Worm (Caenorhabditis elegans) whole organism, late embryonic: Measurements from ENCODE around the gene evl-14.

Experiments
- C08G9.2 ChIP-seq: sonication (generic microtip); optimal IDR thresholded peaks from 2 replicates; lab custom pipeline; 2016; ENCODE audit warnings: mild to moderate bottlenecking, missing genetic modification characterization, moderate library complexity, missing compliant biosample characterization
- F13H6.1 ChIP-seq: sonication (generic microtip); optimal IDR thresholded peaks from 2 replicates; lab custom pipeline; 2016; ENCODE audit warnings: missing genetic modification characterization, missing compliant biosample characterization
- Y22D7AL.16 ChIP-seq: sonication (generic microtip); optimal IDR thresholded peaks from 2 replicates; lab custom pipeline; 2016; ENCODE audit warnings: missing genetic modification characterization, missing compliant biosample characterization
- ceh-14 ChIP-seq: sonication (generic microtip); optimal IDR thresholded peaks from 2 replicates; lab custom pipeline; 2016; ENCODE audit warnings: missing genotype, missing genetic modification characterization, missing compliant biosample characterization
- ceh-18 ChIP-seq: sonication (generic microtip); optimal IDR thresholded peaks from 2 replicates; lab custom pipeline; 2016; ENCODE audit warnings: missing genetic modification characterization, missing compliant biosample characterization
- ceh-22 ChIP-seq: sonication (generic microtip); optimal IDR thresholded peaks from 2 replicates; lab custom pipeline; 2017; ENCODE audit warnings: missing biosample characterization, missing genetic modification characterization
- ceh-31 ChIP-seq: sonication (generic microtip); optimal IDR thresholded peaks from 2 replicates; lab custom pipeline; 2016; ENCODE audit warnings: missing genetic modification characterization, missing compliant biosample characterization
- ceh-34 ChIP-seq: sonication (generic microtip); optimal IDR thresholded peaks from 2 replicates; lab custom pipeline; 2016; ENCODE audit warnings: mild to moderate bottlenecking, missing genetic modification characterization, missing compliant biosample characterization
- ceh-45 ChIP-seq: fragments of 200-800 bp; sonication (Bioruptor generic); IDR thresholded peaks from 2 replicates; pipeline ENCODE4 v1.3.6; 2022; ENCODE audit warnings: missing genetic modification reagents, missing genetic modification characterization, missing compliant biosample characterization
- ceh-48 ChIP-seq: sonication (generic microtip); optimal IDR thresholded peaks from 2 replicates; lab custom pipeline; 2016; ENCODE audit warnings: missing genetic modification characterization, inconsistent platforms, missing compliant biosample characterization
- ceh-9 ChIP-seq: sonication (generic microtip); optimal IDR thresholded peaks from 2 replicates; lab custom pipeline; 2016; ENCODE audit warnings: mild to moderate bottlenecking, missing genetic modification characterization, inconsistent platforms, missing compliant biosample characterization
- dmd-4 ChIP-seq: sonication (generic microtip); optimal IDR thresholded peaks from 2 replicates; lab custom pipeline; 2016; ENCODE audit warnings: borderline replicate concordance, missing genetic modification characterization, missing compliant biosample characterization
- dve-1 ChIP-seq: sonication (generic microtip); optimal IDR thresholded peaks from 2 replicates; lab custom pipeline; 2017; ENCODE audit warnings: antibody characterized with exemption, mild to moderate bottlenecking, missing genetic modification characterization, missing compliant biosample characterization
- elt-2 ChIP-seq: sonication (generic microtip); optimal IDR thresholded peaks from 2 replicates; lab custom pipeline; 2016; ENCODE audit warnings: missing genetic modification reagents, missing genetic modification characterization, missing compliant biosample characterization
- elt-4 ChIP-seq: sonication (generic microtip); optimal IDR thresholded peaks from 2 replicates; lab custom pipeline; 2016; ENCODE audit warnings: missing genetic modification characterization, missing compliant biosample characterization
- fax-1 ChIP-seq: sonication (generic microtip); optimal IDR thresholded peaks from 2 replicates; lab custom pipeline; 2016; ENCODE audit warnings: missing genotype, missing genetic modification characterization, missing compliant biosample characterization
- gmeb-2 ChIP-seq: sonication (generic microtip); optimal IDR thresholded peaks from 2 replicates; lab custom pipeline; 2016; ENCODE audit warnings: missing genetic modification characterization, inconsistent platforms, missing compliant biosample characterization
- hlh-6 ChIP-seq: sonication (generic microtip); optimal IDR thresholded peaks from 2 replicates; lab custom pipeline; 2016; ENCODE audit warnings: missing genotype, missing genetic modification characterization, missing compliant biosample characterization
- lim-6 ChIP-seq: sonication (generic microtip); optimal IDR thresholded peaks from 2 replicates; lab custom pipeline; 2016; ENCODE audit warnings: missing genetic modification characterization, missing compliant biosample characterization
- lin-11 ChIP-seq: fragments of 200-800 bp; sonication (Bioruptor generic); optimal IDR thresholded peaks from 2 replicates; lab custom pipeline; 2018; ENCODE audit warnings: mild to moderate bottlenecking, missing genetic modification characterization, missing compliant biosample characterization
- nfya-1 ChIP-seq: sonication (generic microtip); optimal IDR thresholded peaks from 2 replicates; lab custom pipeline; 2017; ENCODE audit warnings: missing genetic modification characterization, mild to moderate bottlenecking, missing compliant biosample characterization, antibody characterized with exemption, moderate library complexity
- nhr-232 ChIP-seq: sonication (generic microtip); optimal IDR thresholded peaks from 2 replicates; lab custom pipeline; 2016; ENCODE audit warnings: missing genetic modification characterization, missing compliant biosample characterization
- pha-4 ChIP-seq: fragments of 150-350 bp; optimal IDR thresholded peaks from 2 replicates; lab custom pipeline; 2018; ENCODE audit warnings: missing biosample characterization, missing genetic modification reagents, missing genetic modification characterization
- pros-1 ChIP-seq: fragments of 150-350 bp; optimal IDR thresholded peaks from 2 replicates; lab custom pipeline; 2014; ENCODE audit warnings: missing biosample characterization, missing genetic modification reagents, missing genetic modification characterization
- ref-2 ChIP-seq: sonication (generic microtip); optimal IDR thresholded peaks from 2 replicates; lab custom pipeline; 2016; ENCODE audit warnings: missing genetic modification characterization, missing compliant biosample characterization
- sox-4 ChIP-seq: sonication (generic microtip); optimal IDR thresholded peaks from 2 replicates; lab custom pipeline; 2017; ENCODE audit warnings: mild to moderate bottlenecking, missing genetic modification characterization, inconsistent platforms, missing compliant biosample characterization
- tbx-2 ChIP-seq: sonication (generic microtip); optimal IDR thresholded peaks from 2 replicates; lab custom pipeline; 2016; ENCODE audit warnings: missing genetic modification characterization, missing compliant biosample characterization
- tbx-7 ChIP-seq: sonication (generic microtip); optimal IDR thresholded peaks from 2 replicates; lab custom pipeline; 2016; ENCODE audit warnings: missing genotype, missing genetic modification characterization, missing compliant biosample characterization
- ttx-3 ChIP-seq: sonication (generic microtip); optimal IDR thresholded peaks from 2 replicates; lab custom pipeline; 2016; ENCODE audit warnings: missing genetic modification reagents, missing genetic modification characterization, missing compliant biosample characterization
- unc-3 ChIP-seq, 2 experiments: fragments of 200-800 bp in 1 of 2; sonication (Bioruptor generic) in 1 of 2; sonication (generic microtip) in 1 of 2; conservative IDR thresholded peaks in 1 of 2; optimal IDR thresholded peaks in 1 of 2; 2 replicates each; pipeline versions ENCODE4 v1.3.6 to Lab custom; 2016 to 2022; ENCODE audit warnings: missing compliant biosample characterization in 2 of 2, missing genetic modification characterization in 2 of 2, missing genetic modification reagents in 1 of 2
- unc-42 ChIP-seq: sonication (generic microtip); optimal IDR thresholded peaks from 2 replicates; lab custom pipeline; 2016; ENCODE audit warnings: missing genotype, missing genetic modification characterization, missing compliant biosample characterization
- unc-55 ChIP-seq: sonication (generic microtip); optimal IDR thresholded peaks from 2 replicates; lab custom pipeline; 2017; ENCODE audit warnings: missing biosample characterization, missing genetic modification reagents, missing genetic modification characterization
- zip-5 ChIP-seq: sonication (generic microtip); optimal IDR thresholded peaks from 2 replicates; lab custom pipeline; 2016; ENCODE audit warnings: missing genetic modification characterization, missing compliant biosample characterization

evl-14 gene

ce11 chrIII:4335614-4336013 lies 22.7 kb upstream of the evl-14 start:
- TF ChIP-seq ceh-31 (tag; lab: Kevin White, UChicago) (peak; percentile 51), nfya-1 (tag; lab: Kevin White, UChicago) (peak; percentile 26), ceh-9 (no peak), ceh-22 (tag; lab: Kevin White, UChicago) (no peak), ceh-45 (no peak), ceh-14 (tag; lab: Kevin White, UChicago) (peak; percentile 13), unc-42 (tag; lab: Kevin White, UChicago) (peak; percentile 14), C08G9.2 (peak; percentile 19), sox-4 (tag; lab: Kevin White, UChicago) (no peak), gmeb-2 (tag; lab: Kevin White, UChicago) (no peak), elt-4 (no peak), F13H6.1 (tag; lab: Kevin White, UChicago) (peak; percentile 10), dve-1 (no peak), unc-55 (GFP tag; lab: Kevin White, UChicago) (peak; percentile 41)

- TF ChIP-seq ceh-48 (tag; lab: Kevin White, UChicago) (no peak), nfya-1 (tag; lab: Kevin White, UChicago) (peak; percentile 33), tbx-2 (tag; lab: Kevin White, UChicago) (peak; percentile 26)
- TF ChIP-seq, all 69 proteins: peak for 2
These were observed 19.7 kb upstream of the evl-14 start, which contains the start of gene cdk-12 for ce11 chrIII:4332543-4333042. cdk-12 (plus strand) TSS chrIII:4332992.

ce11 chrIII:4330984-4331383 lies 18.1 kb upstream of the evl-14 start, which contains the start of gene gly-6:
gly-6 (minus strand) TSS chrIII:4331228.
- TF ChIP-seq tbx-7 (no peak), ceh-34 (tag; lab: Kevin White, UChicago) (no peak), gmeb-2 (tag; lab: Kevin White, UChicago) (no peak), ceh-14 (tag; lab: Kevin White, UChicago) (no peak), pha-4 (no peak), ceh-48 (tag; lab: Kevin White, UChicago) (no peak), sox-4 (tag; lab: Kevin White, UChicago) (no peak), elt-2 (no peak), dve-1 (no peak)

ce11 chrIII:4328208-4328987 lies 15.5 kb upstream of the evl-14 start:
- TF ChIP-seq pros-1 (no peak), nfya-1 (tag; lab: Kevin White, UChicago) (peak; percentile 83), hlh-6 (tag; lab: Kevin White, UChicago) (no peak), dmd-4 (tag; lab: Kevin White, UChicago) (no peak)

ce11 chrIII:4323859-4324258 lies 10.9 kb upstream of the evl-14 start, which contains the start of gene H38K22.9:
H38K22.9 (plus strand) TSS chrIII:4324159.
- TF ChIP-seq nhr-232 (tag; lab: Kevin White, UChicago) (no peak), unc-3 (GFP tag; conservative IDR thresholded peaks at IDR 0.05; lab: Robert Waterston, UW) (no peak), unc-3 (tag; optimal IDR thresholded peaks at IDR 0.05; lab: Kevin White, UChicago) (no peak), zip-5 (tag; lab: Kevin White, UChicago) (no peak)
- TF ChIP-seq, all 69 proteins: peak for 0

- peak; percentile 12 for TF ChIP-seq ceh-14 (tag; lab: Kevin White, UChicago)
- no peak for TF ChIP-seq fax-1 (tag; lab: Kevin White, UChicago)
- no peak for TF ChIP-seq ceh-45
- TF ChIP-seq lin-11 = no peak
- no peak for TF ChIP-seq Y22D7AL.16 (tag; lab: Kevin White, UChicago)
- no peak for TF ChIP-seq unc-3 (GFP tag; conservative IDR thresholded peaks at IDR 0.05; lab: Robert Waterston, UW)
- no peak for TF ChIP-seq unc-3 (tag; optimal IDR thresholded peaks at IDR 0.05; lab: Kevin White, UChicago)
- peak; percentile 21 for TF ChIP-seq unc-42 (tag; lab: Kevin White, UChicago)
- TF ChIP-seq ttx-3 (tag; lab: Kevin White, UChicago) = no peak
- peak; percentile 8 for TF ChIP-seq nfya-1 (tag; lab: Kevin White, UChicago)
- no peak for TF ChIP-seq sox-4 (tag; lab: Kevin White, UChicago)
- no peak for TF ChIP-seq dve-1
- TF ChIP-seq ref-2 (tag; lab: Kevin White, UChicago) = no peak
- no peak for TF ChIP-seq lim-6 (tag; lab: Kevin White, UChicago)
- peak; percentile 22 for TF ChIP-seq ceh-18
These were observed 10.2 kb upstream of the evl-14 start for ce11 chrIII:4323120-4323519.
